Fruit fly (Drosophila melanogaster) whole organism, embryonic: ENCODE data around the gene mAcon1.
A peak's percentile ranks its signal among the peaks of the same experiment; 100 is the strongest.

Experiments used
- Adf1 ChIP-seq: fragments of 200-800 bp; sonication (Bioruptor generic); IDR thresholded peaks from 2 replicates; pipeline ENCODE4 v1.3.6; 2022; ENCODE audit warnings: missing biosample characterization, missing genetic modification characterization
- Bgb ChIP-seq: fragments of 200-800 bp; sonication (Bioruptor generic); IDR thresholded peaks from 2 replicates; pipeline ENCODE4 v1.3.6; 2022; ENCODE audit warnings: missing biosample characterization, missing genetic modification characterization; ENCODE audit not compliant: partially characterized antibody
- BtbVII ChIP-seq: fragments of 200-800 bp; sonication (Bioruptor generic); optimal IDR thresholded peaks from 3 replicates; lab custom pipeline; 2017; ENCODE audit warnings: missing biosample characterization, mild to moderate bottlenecking, missing genetic modification characterization
- CG10366 ChIP-seq: fragments of 200-800 bp; sonication (Bioruptor generic); IDR thresholded peaks from 2 replicates; pipeline ENCODE4 v1.3.6; 2022; ENCODE audit warnings: missing biosample characterization, missing genetic modification characterization
- CG11093 ChIP-seq: fragments of 200-800 bp; sonication (Bioruptor generic); IDR thresholded peaks from 3 replicates; pipeline ENCODE4 v1.3.6; 2022; ENCODE audit warnings: missing biosample characterization, missing genetic modification characterization
- CG11504 ChIP-seq: fragments of 200-800 bp; sonication (Bioruptor generic); optimal IDR thresholded peaks from 3 replicates; lab custom pipeline; 2019; ENCODE audit warnings: missing biosample characterization, mild to moderate bottlenecking, missing genetic modification characterization, moderate library complexity
- CG12071 ChIP-seq: fragments of 200-800 bp; sonication (Bioruptor generic); optimal IDR thresholded peaks from 3 replicates; lab custom pipeline; 2018; ENCODE audit warnings: missing biosample characterization, mild to moderate bottlenecking, missing genetic modification characterization
- CG1233 ChIP-seq: fragments of 200-800 bp; sonication (Bioruptor generic); optimal IDR thresholded peaks from 4 replicates; lab custom pipeline; 2018; ENCODE audit warnings: missing biosample characterization, mild to moderate bottlenecking, missing genetic modification characterization
- CG13296 ChIP-seq: fragments of 200-800 bp; sonication (Bioruptor generic); optimal IDR thresholded peaks from 3 replicates; lab custom pipeline; 2018; ENCODE audit warnings: missing biosample characterization, mild to moderate bottlenecking, missing genetic modification characterization
- CG13424 ChIP-seq: fragments of 200-800 bp; sonication (Bioruptor generic); optimal IDR thresholded peaks from 2 replicates; lab custom pipeline; 2019; ENCODE audit warnings: missing biosample characterization, mild to moderate bottlenecking, missing genetic modification characterization, moderate library complexity
- CG1603 ChIP-seq: fragments of 200-800 bp; sonication (Bioruptor generic); optimal IDR thresholded peaks from 2 replicates; lab custom pipeline; 2019; ENCODE audit warnings: missing biosample characterization, mild to moderate bottlenecking, missing genetic modification characterization, moderate library complexity
- CG17568 ChIP-seq: fragments of 200-800 bp; sonication (Bioruptor generic); optimal IDR thresholded peaks from 2 replicates; lab custom pipeline; 2018; ENCODE audit warnings: missing biosample characterization, mild to moderate bottlenecking, missing genetic modification characterization, moderate library complexity
- CG17802 ChIP-seq: fragments of 200-800 bp; sonication (Bioruptor generic); optimal IDR thresholded peaks from 2 replicates; lab custom pipeline; 2018; ENCODE audit warnings: missing biosample characterization, mild to moderate bottlenecking, missing genetic modification characterization, moderate library complexity
- CG2116 ChIP-seq: fragments of 200-800 bp; sonication (Bioruptor generic); optimal IDR thresholded peaks from 3 replicates; lab custom pipeline; 2018; ENCODE audit warnings: missing biosample characterization, mild to moderate bottlenecking, missing genetic modification characterization
- CG3281 ChIP-seq: fragments of 200-800 bp; sonication (Bioruptor generic); optimal IDR thresholded peaks from 3 replicates; lab custom pipeline; 2017; ENCODE audit warnings: missing biosample characterization, mild to moderate bottlenecking, missing genetic modification characterization
- CG4282 ChIP-seq: fragments of 200-800 bp; sonication (Bioruptor generic); optimal IDR thresholded peaks from 2 replicates; lab custom pipeline; 2016; ENCODE audit warnings: missing biosample characterization, missing genetic modification characterization
- CG4328 ChIP-seq: fragments of 200-800 bp; sonication (Bioruptor generic); optimal IDR thresholded peaks from 3 replicates; lab custom pipeline; 2017; ENCODE audit warnings: missing biosample characterization, missing genetic modification reagents, missing genetic modification characterization
- CG43689 ChIP-seq: fragments of 200-800 bp; sonication (Bioruptor generic); IDR thresholded peaks from 2 replicates; pipeline ENCODE4 v1.3.6; 2022; ENCODE audit warnings: missing biosample characterization, missing genetic modification characterization
- CG7987 ChIP-seq: fragments of 200-800 bp; sonication (Bioruptor generic); optimal IDR thresholded peaks from 2 replicates; lab custom pipeline; 2018; ENCODE audit warnings: missing biosample characterization, mild to moderate bottlenecking, missing genetic modification characterization, moderate library complexity
- CG9727 ChIP-seq: fragments of 200-800 bp; sonication (Bioruptor generic); optimal IDR thresholded peaks from 3 replicates; lab custom pipeline; 2017; ENCODE audit warnings: missing biosample characterization, mild to moderate bottlenecking, missing genetic modification characterization
- CoRest ChIP-seq: fragments of 200-800 bp; sonication (Bioruptor generic); optimal IDR thresholded peaks from 3 replicates; lab custom pipeline; 2018; ENCODE audit warnings: missing biosample characterization, mild to moderate bottlenecking, missing genetic modification characterization, moderate library complexity
- HmgZ ChIP-seq: fragments of 200-800 bp; sonication (Bioruptor generic); optimal IDR thresholded peaks from 2 replicates; lab custom pipeline; 2018; ENCODE audit warnings: missing biosample characterization, mild to moderate bottlenecking, missing genetic modification characterization
- NC2β ChIP-seq: fragments of 200-800 bp; sonication (Bioruptor generic); optimal IDR thresholded peaks from 2 replicates; lab custom pipeline; 2016; ENCODE audit warnings: missing biosample characterization, missing genetic modification characterization
- Side ChIP-seq: fragments of 200-800 bp; sonication (Bioruptor generic); optimal IDR thresholded peaks from 2 replicates; lab custom pipeline; 2016; ENCODE audit warnings: missing biosample characterization, missing genetic modification characterization
- Sox102F ChIP-seq: fragments of 200-800 bp; sonication (Bioruptor generic); optimal IDR thresholded peaks from 2 replicates; lab custom pipeline; 2018; ENCODE audit warnings: missing biosample characterization, mild to moderate bottlenecking, missing genetic modification characterization, moderate library complexity
- Trl ChIP-seq, 3 experiments: fragments of >200 bp in 2 of 3; fragments of 200-800 bp in 1 of 3; sonication (Bioruptor generic) in 1 of 3; optimal IDR thresholded peaks; 2 replicates in 1 of 3; 3 replicates in 2 of 3; lab custom pipeline; 2016 to 2017; ENCODE audit warnings: missing biosample characterization in 1 of 3, missing genetic modification characterization in 1 of 3
- Vsx1 ChIP-seq: fragments of 200-800 bp; sonication (Bioruptor generic); optimal IDR thresholded peaks from 2 replicates; lab custom pipeline; 2017; ENCODE audit warnings: missing biosample characterization, mild to moderate bottlenecking, missing genetic modification characterization, missing genetic modification reagents
- Xrp1 ChIP-seq: fragments of 200-800 bp; sonication (Bioruptor generic); IDR thresholded peaks from 2 replicates; pipeline ENCODE4 v1.3.6; 2022; ENCODE audit warnings: missing biosample characterization, missing genetic modification characterization
- ap ChIP-seq: fragments of 200-800 bp; sonication (Bioruptor generic); IDR thresholded peaks from 2 replicates; pipeline ENCODE4 v1.3.6; 2022; ENCODE audit warnings: missing biosample characterization, missing genetic modification characterization
- bowl ChIP-seq: fragments of 200-800 bp; sonication (Bioruptor generic); IDR thresholded peaks from 2 replicates; pipeline ENCODE4 v1.3.6; 2022; ENCODE audit warnings: missing biosample characterization, missing genetic modification characterization
- br ChIP-seq: fragments of >200 bp; optimal IDR thresholded peaks from 2 replicates; lab custom pipeline; 2017
- bsh ChIP-seq, 2 experiments: fragments of 200-800 bp; sonication (Bioruptor generic); optimal IDR thresholded peaks; 2 replicates each; lab custom pipeline; 2017 to 2018; ENCODE audit warnings: mild to moderate bottlenecking in 2 of 2, missing biosample characterization in 2 of 2, missing genetic modification characterization in 2 of 2, moderate library complexity in 1 of 2
- btn ChIP-seq: fragments of 200-800 bp; sonication (Bioruptor generic); optimal IDR thresholded peaks from 2 replicates; lab custom pipeline; 2016; ENCODE audit warnings: missing biosample characterization, missing genetic modification characterization
- cato ChIP-seq: fragments of 200-800 bp; sonication (Bioruptor generic); optimal IDR thresholded peaks from 2 replicates; lab custom pipeline; 2016; ENCODE audit warnings: missing biosample characterization, missing genetic modification characterization, borderline replicate concordance
- dati ChIP-seq: fragments of 200-800 bp; sonication (Bioruptor generic); IDR thresholded peaks from 2 replicates; pipeline ENCODE4 v1.3.6; 2022; ENCODE audit warnings: missing biosample characterization, missing genetic modification characterization
- grau ChIP-seq: fragments of 200-800 bp; optimal IDR thresholded peaks from 3 replicates; lab custom pipeline; 2019; ENCODE audit warnings: missing biosample characterization, mild to moderate bottlenecking, missing genetic modification characterization, moderate library complexity
- grn ChIP-seq: fragments of 200-800 bp; sonication (Bioruptor generic); optimal IDR thresholded peaks from 3 replicates; lab custom pipeline; 2017; ENCODE audit warnings: missing biosample characterization, missing genetic modification characterization
- gsb-n ChIP-seq: fragments of 200-800 bp; sonication (Bioruptor generic); optimal IDR thresholded peaks from 3 replicates; lab custom pipeline; 2018; ENCODE audit warnings: missing biosample characterization, mild to moderate bottlenecking, missing genetic modification characterization
- hth ChIP-seq: fragments of >200 bp; optimal IDR thresholded peaks from 2 replicates; lab custom pipeline; 2017; ENCODE audit warnings: inconsistent platforms
- jigr1 ChIP-seq: fragments of 200-800 bp; sonication (Bioruptor generic); IDR thresholded peaks from 3 replicates; pipeline ENCODE4 v1.3.6; 2022; ENCODE audit warnings: missing biosample characterization, missing genetic modification characterization
- lola ChIP-seq, 3 experiments: fragments of >200 bp in 2 of 3; fragments of 200-800 bp in 1 of 3; sonication (Bioruptor generic) in 1 of 3; optimal IDR thresholded peaks; 2 replicates each; lab custom pipeline; 2017 to 2019; ENCODE audit warnings: missing biosample characterization in 3 of 3, missing genetic modification characterization in 3 of 3, mild to moderate bottlenecking in 1 of 3, moderate library complexity in 1 of 3
- mld ChIP-seq: fragments of 200-800 bp; sonication (Bioruptor generic); IDR thresholded peaks from 3 replicates; pipeline ENCODE4 v1.3.6; 2022; ENCODE audit warnings: missing biosample characterization, missing genetic modification characterization; ENCODE audit not compliant: partially characterized antibody
- nerfin-2 ChIP-seq: fragments of 200-800 bp; sonication (Bioruptor generic); IDR thresholded peaks from 2 replicates; pipeline ENCODE4 v1.3.6; 2022; ENCODE audit warnings: missing biosample characterization, missing genetic modification characterization; ENCODE audit not compliant: partially characterized antibody
- pb ChIP-seq: fragments of 200-800 bp; sonication (Bioruptor generic); optimal IDR thresholded peaks from 3 replicates; lab custom pipeline; 2016; ENCODE audit warnings: missing biosample characterization, missing genetic modification characterization
- pita ChIP-seq: fragments of 200-800 bp; sonication (Bioruptor generic); optimal IDR thresholded peaks from 2 replicates; lab custom pipeline; 2017; ENCODE audit warnings: missing biosample characterization, mild to moderate bottlenecking, missing genetic modification characterization
- ro ChIP-seq: fragments of 200-800 bp; sonication (Bioruptor generic); IDR thresholded peaks from 2 replicates; pipeline ENCODE4 v1.3.6; 2022; ENCODE audit warnings: missing biosample characterization, missing genetic modification characterization
- tgo ChIP-seq: fragments of 200-800 bp; sonication (Bioruptor generic); IDR thresholded peaks from 3 replicates; pipeline ENCODE4 v1.3.6; 2022; ENCODE audit warnings: missing biosample characterization, missing genetic modification characterization
- tio ChIP-seq: fragments of 200-800 bp; sonication (Bioruptor generic); optimal IDR thresholded peaks from 2 replicates; lab custom pipeline; 2017; ENCODE audit warnings: missing biosample characterization, missing genetic modification characterization, inconsistent platforms
- tna ChIP-seq: fragments of 200-800 bp; sonication (Bioruptor generic); IDR thresholded peaks from 2 replicates; pipeline ENCODE4 v1.3.6; 2022; ENCODE audit warnings: missing biosample characterization, missing genetic modification characterization; ENCODE audit not compliant: partially characterized antibody
- wdn ChIP-seq: fragments of 200-800 bp; sonication (Bioruptor generic); IDR thresholded peaks from 2 replicates; pipeline ENCODE4 v1.3.6; 2022; ENCODE audit warnings: missing biosample characterization, missing genetic modification characterization
- zf30C ChIP-seq: fragments of 200-800 bp; sonication (Bioruptor generic); optimal IDR thresholded peaks from 3 replicates; lab custom pipeline; 2018; ENCODE audit warnings: missing biosample characterization, mild to moderate bottlenecking, missing genetic modification characterization
- zfh1 ChIP-seq: fragments of 200-800 bp; sonication (Bioruptor generic); IDR thresholded peaks from 3 replicates; pipeline ENCODE4 v1.3.6; 2022; ENCODE audit warnings: missing biosample characterization, missing genetic modification characterization

Gene mAcon1

DNA sequence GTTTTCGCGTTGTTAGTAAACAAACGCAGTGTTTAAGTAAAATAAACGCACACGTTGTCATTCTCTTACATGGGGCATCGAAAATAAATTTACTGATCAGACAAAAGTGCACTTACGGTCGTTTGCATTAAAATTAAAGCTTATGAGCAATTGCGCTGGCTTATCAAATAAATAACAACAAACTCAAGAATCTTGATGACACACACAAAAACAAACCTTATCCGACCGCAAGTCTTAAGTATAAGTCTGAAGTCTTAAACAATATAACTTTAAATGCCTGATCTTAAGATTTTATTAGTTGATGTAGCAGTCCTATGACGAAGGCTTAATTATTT is 50.5 kb downstream of the mAcon1 start (continued):
- TF ChIP-seq CoRest (tag; lab: Kevin White, UChicago) (no peak), tgo (GFP tag; lab: Robert Waterston, UW) (no peak), br (no peak), bowl (GFP tag; lab: Robert Waterston, UW) (no peak), dati (GFP tag; lab: Robert Waterston, UW) (no peak), ro (no peak), Bgb (GFP tag; lab: Robert Waterston, UW) (no peak), CG43689 (GFP tag; lab: Robert Waterston, UW) (no peak), Trl (optimal IDR thresholded peaks at IDR 0.05; lab: Kevin White, UChicago) (no peak), Trl (GFP tag; optimal IDR thresholded peaks at IDR 0.05; lab: Kevin White, UChicago) (no peak), CG11093 (GFP tag; lab: Robert Waterston, UW) (no peak), Vsx1 (GFP tag; lab: Kevin White, UChicago) (peak; percentile 37), CG11504 (peak; percentile 15), wdn (GFP tag; lab: Robert Waterston, UW) (no peak), Xrp1 (GFP tag; lab: Robert Waterston, UW) (peak; percentile 23; the same call in 1 of the 2 replicates), CG13424 (no peak), Adf1 (GFP tag; lab: Robert Waterston, UW) (no peak), CG13296 (GFP tag; lab: Kevin White, UChicago) (peak; percentile 64), mld (GFP tag; lab: Robert Waterston, UW) (no peak), CG1233 (GFP tag; lab: Kevin White, UChicago) (peak; percentile 18), zfh1 (GFP tag; lab: Robert Waterston, UW) (no peak), bsh (GFP tag; optimal IDR thresholded peaks at IDR 0.05; lab: Kevin White, UChicago) (peak in 1 of 2 experiments; percentile 41), CG4328 (GFP tag; lab: Kevin White, UChicago) (peak; percentile 24), CG17568 (GFP tag; lab: Kevin White, UChicago) (peak; percentile 38), BtbVII (GFP tag; lab: Kevin White, UChicago) (peak; percentile 30), cato (no peak), zf30C (GFP tag; lab: Kevin White, UChicago) (no peak), tna (GFP tag; lab: Robert Waterston, UW) (no peak), hth (lab: Kevin White, UChicago) (no peak), CG9727 (GFP tag; lab: Kevin White, UChicago) (no peak), ap (GFP tag; lab: Robert Waterston, UW) (no peak), CG12071 (peak; percentile 41), Side (GFP tag; lab: Kevin White, UChicago) (no peak), CG2116 (GFP tag; lab: Kevin White, UChicago) (no peak), NC2β (GFP tag; lab: Kevin White, UChicago) (no peak), lola (GFP tag; optimal IDR thresholded peaks at IDR 0.05; lab: Kevin White, UChicago) (peak in 1 of 3 experiments; percentile 39), pb (GFP tag; lab: Kevin White, UChicago) (no peak), CG7987 (GFP tag; lab: Kevin White, UChicago) (no peak), btn (GFP tag; lab: Kevin White, UChicago) (no peak), CG3281 (GFP tag; lab: Kevin White, UChicago) (no peak)

DNA sequence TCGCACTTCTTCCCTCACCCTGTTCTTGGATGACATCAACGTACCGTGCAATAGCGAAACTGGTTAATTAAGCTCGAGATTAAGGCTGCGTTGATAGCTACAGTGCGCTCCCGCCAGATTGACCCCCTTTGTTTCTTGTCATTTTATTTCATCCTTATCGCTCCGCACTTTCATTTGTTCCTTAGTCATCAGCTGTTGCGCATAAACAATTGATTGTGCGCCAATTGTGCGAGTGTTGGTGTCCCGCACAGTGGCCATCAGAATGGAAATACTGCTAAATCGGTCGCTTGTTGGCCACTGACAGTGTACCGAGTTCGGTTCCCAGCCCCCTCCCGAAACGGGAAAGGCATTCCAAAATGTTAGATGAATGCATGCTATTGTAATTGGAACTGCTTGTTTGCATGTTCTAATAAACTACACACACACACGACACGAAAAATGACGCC is 51.3 kb downstream of the mAcon1 start:
- TF ChIP-seq jigr1 (GFP tag; lab: Robert Waterston, UW), result no peak
- TF ChIP-seq tio (GFP tag; lab: Kevin White, UChicago), result no peak
- no peak for TF ChIP-seq pita (GFP tag; lab: Kevin White, UChicago)
- no peak for TF ChIP-seq nerfin-2 (GFP tag; lab: Robert Waterston, UW)
- no peak for TF ChIP-seq HmgZ (tag; lab: Kevin White, UChicago)
- TF ChIP-seq CG4328 (GFP tag; lab: Kevin White, UChicago), result peak; percentile 5
- no peak for TF ChIP-seq gsb-n (tag; lab: Kevin White, UChicago)
- no peak for TF ChIP-seq Sox102F (GFP tag; lab: Kevin White, UChicago)
- no peak for TF ChIP-seq CG4282
- no peak for TF ChIP-seq CG17802 (tag; lab: Kevin White, UChicago)
- peak; percentile 76 for TF ChIP-seq grau
- no peak for TF ChIP-seq Vsx1 (GFP tag; lab: Kevin White, UChicago)
- no peak for TF ChIP-seq bowl (GFP tag; lab: Robert Waterston, UW)
- TF ChIP-seq grn (GFP tag; lab: Kevin White, UChicago), result no peak
- TF ChIP-seq CG10366 (GFP tag; lab: Robert Waterston, UW), result no peak
- peak; percentile 25 for TF ChIP-seq CG1603 (tag; lab: Kevin White, UChicago)
